Fruit fly (Drosophila melanogaster): ENCODE measurements around the gene del.

Gene del

dm6 chr2L:21196511-21196910 lies 48.2 kb upstream of the del start (continued):
- TF ChIP-seq CG18619 (GFP tag; optimal IDR thresholded peaks at IDR 0.05) (no peak), sug (tag; optimal IDR thresholded peaks at IDR 0.05) (no peak), dati (GFP tag; IDR thresholded peaks at IDR 0.05) (no peak), CG17385 (GFP tag; optimal IDR thresholded peaks at IDR 0.05) (no peak), CG7372 (GFP tag; IDR thresholded peaks at IDR 0.05) (no peak), Bteb2 (GFP tag; optimal IDR thresholded peaks at IDR 0.05) (no peak), Opbp (GFP tag; IDR thresholded peaks at IDR 0.05; ENCODE audit: partially characterized antibody) (no peak), ind (GFP tag; optimal IDR thresholded peaks at IDR 0.05) (peak; percentile 14), Fer1 (GFP tag; optimal IDR thresholded peaks at IDR 0.05) (peak; percentile 10), CG10274 (GFP tag; optimal IDR thresholded peaks at IDR 0.05) (no peak), h (optimal IDR thresholded peaks at IDR 0.05) (no peak), Hr78 (GFP tag; optimal IDR thresholded peaks at IDR 0.05) (no peak), CG1647 (GFP tag; optimal IDR thresholded peaks at IDR 0.05) (no peak), ems (GFP tag; optimal IDR thresholded peaks at IDR 0.05) (no peak), Sry-β (GFP tag; optimal IDR thresholded peaks at IDR 0.05) (no peak), Fer3 (tag; optimal IDR thresholded peaks at IDR 0.05) (peak; percentile 20), Sox102F (GFP tag; optimal IDR thresholded peaks at IDR 0.05) (no peak), sna (GFP tag; IDR thresholded peaks at IDR 0.05; ENCODE audit: partially characterized antibody) (no peak), Oli (tag; optimal IDR thresholded peaks at IDR 0.05) (peak; percentile 17), NFAT (GFP tag; IDR thresholded peaks at IDR 0.05) (no peak), CG2202 (tag; optimal IDR thresholded peaks at IDR 0.05) (no peak), CG9797 (GFP tag; optimal IDR thresholded peaks at IDR 0.05) (no peak), Doc2 (GFP tag; IDR thresholded peaks at IDR 0.05) (no peak), CG13624 (GFP tag; optimal IDR thresholded peaks at IDR 0.05) (no peak), CHES-1-like (GFP tag; optimal IDR thresholded peaks at IDR 0.05) (no peak), Ssrp (tag; optimal IDR thresholded peaks at IDR 0.05) (no peak), zen (tag; optimal IDR thresholded peaks at IDR 0.05) (peak; percentile 33), Nf-YC (tag; optimal IDR thresholded peaks at IDR 0.05) (no peak), bab2 (GFP tag; optimal IDR thresholded peaks at IDR 0.05) (no peak), nau (GFP tag; optimal IDR thresholded peaks at IDR 0.05) (no peak), p53 (GFP tag; optimal IDR thresholded peaks at IDR 0.05) (no peak), C15 (GFP tag; IDR thresholded peaks at IDR 0.05) (no peak), luna (GFP tag; optimal IDR thresholded peaks at IDR 0.05) (no peak), CG11560 (tag; IDR thresholded peaks at IDR 0.05) (no peak), CG14710 (tag; optimal IDR thresholded peaks at IDR 0.05) (no peak), CG8089 (GFP tag; optimal IDR thresholded peaks at IDR 0.05) (no peak), Vsx1 (GFP tag; optimal IDR thresholded peaks at IDR 0.05) (no peak), kah (GFP tag; optimal IDR thresholded peaks at IDR 0.05) (no peak), CG10321 (GFP tag; IDR thresholded peaks at IDR 0.05) (no peak), pfk (GFP tag; optimal IDR thresholded peaks at IDR 0.05) (no peak), dysf (GFP tag; IDR thresholded peaks at IDR 0.05) (peak; percentile 14; the same call in 1 of the 3 replicates), CG4328 (GFP tag; optimal IDR thresholded peaks at IDR 0.05) (no peak), CG43689 (GFP tag; IDR thresholded peaks at IDR 0.05) (no peak), Jarid2 (GFP tag; optimal IDR thresholded peaks at IDR 0.05) (no peak), CG3838 (GFP tag; optimal IDR thresholded peaks at IDR 0.05) (no peak), lilli (GFP tag; optimal IDR thresholded peaks at IDR 0.05) (peak; percentile 1), gsb-n (tag; optimal IDR thresholded peaks at IDR 0.05) (no peak), CG31388 (GFP tag; optimal IDR thresholded peaks at IDR 0.05) (no peak), sc (optimal IDR thresholded peaks at IDR 0.05) (no peak), sc (GFP tag; optimal IDR thresholded peaks at IDR 0.05) (no peak), bbx (GFP tag; IDR thresholded peaks at IDR 0.05; ENCODE audit: partially characterized antibody) (no peak), pnt (GFP tag; optimal IDR thresholded peaks at IDR 0.05) (no peak)
